Worm (Caenorhabditis elegans): ENCODE measurements around the gene ceh-31.

- TF ChIP-seq unc-62 (GFP tag; optimal IDR thresholded peaks at IDR 0.05 in 1 of 2), result no peak
- no peak for TF ChIP-seq unc-62 (tag; optimal IDR thresholded peaks at IDR 0.05)
- TF ChIP-seq nhr-77 (tag; optimal IDR thresholded peaks at IDR 0.05), result no peak
- no peak for TF ChIP-seq T20F7.1 (GFP tag; optimal IDR thresholded peaks at IDR 0.05)
- TF ChIP-seq nhr-237 (tag; optimal IDR thresholded peaks at IDR 0.05), result no peak
- no peak for TF ChIP-seq nhr-25 (tag; optimal IDR thresholded peaks at IDR 0.05; ENCODE audit: borderline replicate concordance, insufficient read depth)
- no peak for TF ChIP-seq ceh-62 (tag; optimal IDR thresholded peaks at IDR 0.05)
- no peak for TF ChIP-seq jun-1 (tag; optimal IDR thresholded peaks at IDR 0.05)
These were observed 12.6 kb downstream of the ceh-31 start for ce11 chrX:3057656-3058055.
